Worm (Caenorhabditis elegans) whole organism, L4 larva: ENCODE data around the gene H25P19.1.

ENCODE experiments used
- F44E2.7 ChIP-seq: fragments of 200-800 bp; sonication (Bioruptor generic); IDR thresholded peaks from 2 replicates; pipeline ENCODE4 v2.1.2; 2022; ENCODE audit warnings: missing genetic modification characterization, missing compliant biosample characterization
- R02D3.7 ChIP-seq: fragments of 150-350 bp; sonication (generic microtip); optimal IDR thresholded peaks from 3 replicates; lab custom pipeline; 2014; ENCODE audit warnings: missing biosample characterization, missing genetic modification characterization
- T20F7.1 ChIP-seq: fragments of 200-800 bp; sonication (Bioruptor generic); optimal IDR thresholded peaks from 2 replicates; lab custom pipeline; 2018; ENCODE audit warnings: mild to moderate bottlenecking, missing genetic modification characterization, missing compliant biosample characterization
- T26A8.4 ChIP-seq: fragments of 200-800 bp; sonication (Bioruptor generic); IDR thresholded peaks from 2 replicates; pipeline ENCODE4 v1.3.6; 2022; ENCODE audit warnings: missing genetic modification characterization, missing compliant biosample characterization
- Y48G9A.11 ChIP-seq: fragments of 200-800 bp; sonication (Bioruptor generic); IDR thresholded peaks from 2 replicates; pipeline ENCODE4 v1.3.6; 2022; ENCODE audit warnings: missing genetic modification reagents, missing genetic modification characterization, missing compliant biosample characterization
- aha-1 ChIP-seq: fragments of 150-350 bp; peaks from one replicate; lab custom pipeline; 2014; ENCODE audit warnings: missing biosample characterization, missing genetic modification characterization
- ama-1 ChIP-seq: fragments of 150-350 bp; optimal IDR thresholded peaks from 2 replicates; lab custom pipeline; 2014; ENCODE audit warnings: inconsistent platforms, mixed read lengths
- ceh-32 ChIP-seq: sonication (generic microtip); optimal IDR thresholded peaks from 2 replicates; lab custom pipeline; 2016; ENCODE audit warnings: mild to moderate bottlenecking, missing genetic modification characterization, missing compliant biosample characterization; ENCODE audit not compliant: poor library complexity
- ceh-44 ChIP-seq: fragments of 200-800 bp; sonication (Bioruptor generic); IDR thresholded peaks from 2 replicates; pipeline ENCODE4 v1.3.6; 2022; ENCODE audit warnings: missing genetic modification reagents, missing genetic modification characterization, missing compliant biosample characterization
- ces-1 ChIP-seq: fragments of 150-350 bp; sonication (generic microtip); optimal IDR thresholded peaks from 4 replicates; lab custom pipeline; 2014; ENCODE audit warnings: missing biosample characterization, missing genetic modification reagents, missing genetic modification characterization
- daf-16 ChIP-seq, 3 experiments: sonication (generic microtip); optimal IDR thresholded peaks; 2 replicates each; lab custom pipeline; 2016 to 2017; ENCODE audit warnings: missing genetic modification characterization in 3 of 3, missing genetic modification reagents in 3 of 3, mild to moderate bottlenecking in 2 of 3, missing compliant biosample characterization in 2 of 3, missing biosample characterization in 1 of 3, moderate library complexity in 1 of 3
- dpl-1 ChIP-seq: fragments of 150-350 bp; optimal IDR thresholded peaks from 2 replicates; lab custom pipeline; 2014; ENCODE audit warnings: missing biosample characterization, missing genetic modification reagents, missing genetic modification characterization
- egl-27 ChIP-seq: sonication (generic microtip); optimal IDR thresholded peaks from 3 replicates; lab custom pipeline; 2017; ENCODE audit warnings: missing biosample characterization, missing genetic modification reagents, missing genetic modification characterization
- hif-1 ChIP-seq, 2 experiments: sonication (generic microtip); optimal IDR thresholded peaks; 2 replicates each; lab custom pipeline; 2016 to 2017; ENCODE audit warnings: missing compliant biosample characterization in 2 of 2, missing genetic modification characterization in 2 of 2, missing genetic modification reagents in 2 of 2, missing genotype in 2 of 2, mild to moderate bottlenecking in 1 of 2
- jun-1 ChIP-seq: fragments of 150-350 bp; optimal IDR thresholded peaks from 2 replicates; lab custom pipeline; 2014; ENCODE audit warnings: missing biosample characterization, missing genetic modification reagents, missing genetic modification characterization
- lin-1 ChIP-seq: fragments of 200-800 bp; sonication (Bioruptor generic); IDR thresholded peaks from 2 replicates; pipeline ENCODE4 v1.3.6; 2022; ENCODE audit warnings: missing genetic modification reagents, missing genetic modification characterization, missing compliant biosample characterization
- madf-9 ChIP-seq: fragments of 200-800 bp; sonication (Bioruptor generic); conservative IDR thresholded peaks from 2 replicates; pipeline ENCODE4 v1.3.6; 2022; ENCODE audit warnings: missing genetic modification reagents, missing genetic modification characterization, missing compliant biosample characterization
- mdl-1 ChIP-seq, 2 experiments: fragments of 150-350 bp in 1 of 2; sonication (generic microtip) in 1 of 2; optimal IDR thresholded peaks; 2 replicates each; lab custom pipeline; 2014 to 2017; ENCODE audit warnings: missing biosample characterization in 2 of 2, missing genetic modification characterization in 2 of 2
- mdt-29 ChIP-seq: fragments of 200-800 bp; sonication (Bioruptor generic); IDR thresholded peaks from 2 replicates; pipeline ENCODE4 v1.3.6; 2022; ENCODE audit warnings: missing genetic modification reagents, missing genetic modification characterization, missing compliant biosample characterization
- mep-1 ChIP-seq: fragments of 150-350 bp; sonication (generic microtip); optimal IDR thresholded peaks from 3 replicates; lab custom pipeline; 2014; ENCODE audit warnings: missing biosample characterization, missing genetic modification characterization
- mes-2 ChIP-seq: sonication (generic microtip); optimal IDR thresholded peaks from 2 replicates; lab custom pipeline; 2016; ENCODE audit warnings: missing genotype, mild to moderate bottlenecking, missing genetic modification characterization, missing compliant biosample characterization; ENCODE audit not compliant: poor library complexity, severe bottlenecking
- nhr-102 ChIP-seq: sonication (generic microtip); optimal IDR thresholded peaks from 2 replicates; lab custom pipeline; 2016; ENCODE audit warnings: mild to moderate bottlenecking, missing genetic modification characterization, moderate library complexity, missing compliant biosample characterization
- nhr-25 ChIP-seq: sonication (generic microtip); optimal IDR thresholded peaks from 2 replicates; lab custom pipeline; 2017; ENCODE audit warnings: missing genetic modification characterization, mild to moderate bottlenecking, missing compliant biosample characterization, antibody characterized with exemption, moderate library complexity, borderline replicate concordance; ENCODE audit not compliant: insufficient read depth
- nhr-42 ChIP-seq: fragments of 200-800 bp; sonication (Bioruptor generic); IDR thresholded peaks from 2 replicates; pipeline ENCODE4 v1.3.6; 2022; ENCODE audit warnings: missing genetic modification characterization, missing compliant biosample characterization
- nhr-76 ChIP-seq: fragments of 150-350 bp; optimal IDR thresholded peaks from 2 replicates; lab custom pipeline; 2014; ENCODE audit warnings: missing biosample characterization, missing genetic modification characterization
- nhr-77 ChIP-seq: fragments of 150-350 bp; optimal IDR thresholded peaks from 2 replicates; lab custom pipeline; 2014; ENCODE audit warnings: missing biosample characterization, missing genetic modification characterization
- php-3 ChIP-seq: fragments of 200-800 bp; sonication (Bioruptor generic); IDR thresholded peaks from 2 replicates; pipeline ENCODE4 v1.3.6; 2022; ENCODE audit warnings: missing genetic modification reagents, missing genetic modification characterization, missing compliant biosample characterization
- saeg-2 ChIP-seq: fragments of 200-800 bp; sonication (Bioruptor generic); IDR thresholded peaks from 2 replicates; pipeline ENCODE4 v1.3.6; 2022; ENCODE audit warnings: missing genetic modification reagents, missing genetic modification characterization, missing compliant biosample characterization
- skn-1 ChIP-seq: fragments of 150-350 bp; optimal IDR thresholded peaks from 2 replicates; lab custom pipeline; 2014; ENCODE audit warnings: missing biosample characterization, missing genetic modification characterization
- unc-62 ChIP-seq, 3 experiments: fragments of 150-350 bp in 1 of 3; sonication (generic microtip); optimal IDR thresholded peaks in 2 of 3; peaks in 1 of 3; 1 replicate in 1 of 3; 2 replicates in 2 of 3; lab custom pipeline; 2014 to 2017; ENCODE audit warnings: missing biosample characterization in 3 of 3, missing genetic modification characterization in 3 of 3, missing genetic modification reagents in 3 of 3, missing genotype in 1 of 3
- vab-7 ChIP-seq: fragments of 200-800 bp; sonication (Bioruptor generic); IDR thresholded peaks from 2 replicates; pipeline ENCODE4 v1.3.6; 2022; ENCODE audit warnings: missing genetic modification reagents, missing genetic modification characterization, missing compliant biosample characterization
- zip-11 ChIP-seq: fragments of 200-800 bp; sonication (Bioruptor generic); IDR thresholded peaks from 2 replicates; pipeline ENCODE4 v1.3.6; 2022; ENCODE audit warnings: missing genetic modification characterization, missing compliant biosample characterization

H25P19.1 gene

ce11 chrV:724946-725806, 37.7 kb downstream of the H25P19.1 start (continued):
- peak in 1 of 2 experiments; percentile 4 for TF ChIP-seq mdl-1 (tag; optimal IDR thresholded peaks at IDR 0.05; lab: Kevin White, UChicago)
- TF ChIP-seq R02D3.7 (tag; lab: Kevin White, UChicago), result no peak
- TF ChIP-seq mes-2 (tag; lab: Kevin White, UChicago), result peak; percentile 62
- TF ChIP-seq F44E2.7 (GFP tag; lab: Robert Waterston, UW), result 0 out of 2 replicates have a peak, but pooled peaks have one; percentile 2
- no peak for TF ChIP-seq nhr-76
- no peak for TF ChIP-seq egl-27 (tag; lab: Kevin White, UChicago)
- no peak for TF ChIP-seq php-3 (GFP tag; lab: Robert Waterston, UW)
- no peak for TF ChIP-seq nhr-77 (tag; lab: Kevin White, UChicago)
- TF ChIP-seq Y48G9A.11 (GFP tag; lab: Robert Waterston, UW), result no peak
- no peak for TF ChIP-seq nhr-102
- TF ChIP-seq hif-1 (tag; optimal IDR thresholded peaks at IDR 0.05; lab: Kevin White, UChicago), result peak in 1 of 2 experiments; percentile 5
- TF ChIP-seq unc-62 (GFP tag; optimal IDR thresholded peaks at IDR 0.05 in 1 of 2; lab: Kevin White, UChicago), result peak in 1 of 2 experiments; percentile 90
- no peak for TF ChIP-seq unc-62 (tag; optimal IDR thresholded peaks at IDR 0.05; lab: Kevin White, UChicago)
- TF ChIP-seq saeg-2 (GFP tag; lab: Robert Waterston, UW), result no peak
- TF ChIP-seq T20F7.1 (GFP tag; lab: Kevin White, UChicago), result no peak

- TF ChIP-seq lin-1 (GFP tag; lab: Robert Waterston, UW) (no peak), ceh-44 (GFP tag; lab: Robert Waterston, UW) (no peak), php-3 (GFP tag; lab: Robert Waterston, UW) (no peak), skn-1 (no peak), mep-1 (tag; lab: Kevin White, UChicago) (no peak), ceh-32 (no peak), madf-9 (GFP tag; lab: Robert Waterston, UW) (0 out of 2 replicates have a peak, but pooled peaks have one; percentile 3), ama-1 (peak; percentile 93), jun-1 (peak; percentile 36), aha-1 (peak; percentile 96), zip-11 (GFP tag; lab: Robert Waterston, UW) (0 out of 2 replicates have a peak, but pooled peaks have one; percentile 29), nhr-76 (no peak), nhr-42 (GFP tag; lab: Robert Waterston, UW) (0 out of 2 replicates have a peak, but pooled peaks have one; percentile 28), mdt-29 (no peak), dpl-1 (GFP tag; lab: Kevin White, UChicago) (no peak), F44E2.7 (GFP tag; lab: Robert Waterston, UW) (0 out of 2 replicates have a peak, but pooled peaks have one; percentile 46), nhr-25 (peak; percentile 2), vab-7 (GFP tag; lab: Robert Waterston, UW) (no peak), ces-1 (GFP tag; lab: Kevin White, UChicago) (no peak), daf-16 (GFP tag; optimal IDR thresholded peaks at IDR 0.05; lab: Kevin White, UChicago) (no peak), daf-16 (tag; optimal IDR thresholded peaks at IDR 0.05; lab: Kevin White, UChicago) (peak; percentile 62), T26A8.4 (GFP tag; lab: Robert Waterston, UW) (peak; percentile 58; the same call in 1 of the 2 replicates)
- TF ChIP-seq, all 104 proteins: peak for 10
Observed at ce11 chrV:725807-726572, 38.5 kb downstream of the H25P19.1 start.
